Fruit fly (Drosophila melanogaster) whole organism, embryonic: ENCODE measurements around the gene CG15356.

ENCODE experiments used
- Adf1 ChIP-seq: fragments of 200-800 bp; sonication (Bioruptor generic); IDR thresholded peaks from 2 replicates; pipeline ENCODE4 v1.3.6; 2022; ENCODE audit warnings: missing biosample characterization, missing genetic modification characterization
- Antp ChIP-seq: fragments of 200-800 bp; sonication (Bioruptor generic); optimal IDR thresholded peaks from 3 replicates; lab custom pipeline; 2016; ENCODE audit warnings: missing biosample characterization, missing genetic modification characterization
- Blimp-1 ChIP-seq: fragments of 200-800 bp; sonication (Bioruptor generic); optimal IDR thresholded peaks from 3 replicates; lab custom pipeline; 2018; ENCODE audit warnings: missing biosample characterization, missing genetic modification characterization, mild to moderate bottlenecking, moderate library complexity, missing genetic modification reagents
- CG11456 ChIP-seq: fragments of 200-800 bp; sonication (Bioruptor generic); IDR thresholded peaks from 3 replicates; pipeline ENCODE4 v1.3.6; 2022; ENCODE audit warnings: missing biosample characterization, missing genetic modification characterization
- CG12299 ChIP-seq: fragments of 200-800 bp; sonication (Bioruptor generic); optimal IDR thresholded peaks from 2 replicates; lab custom pipeline; 2018; ENCODE audit warnings: missing biosample characterization, mild to moderate bottlenecking, missing genetic modification characterization
- CG12769 ChIP-seq: fragments of 200-800 bp; sonication (Bioruptor generic); optimal IDR thresholded peaks from 2 replicates; lab custom pipeline; 2019; ENCODE audit warnings: missing biosample characterization, mild to moderate bottlenecking, missing genetic modification characterization, moderate library complexity
- CG13123 ChIP-seq: fragments of 200-800 bp; sonication (Bioruptor generic); optimal IDR thresholded peaks from 2 replicates; lab custom pipeline; 2016; ENCODE audit warnings: missing biosample characterization, missing genetic modification characterization
- CG13424 ChIP-seq: fragments of 200-800 bp; sonication (Bioruptor generic); optimal IDR thresholded peaks from 2 replicates; lab custom pipeline; 2019; ENCODE audit warnings: missing biosample characterization, mild to moderate bottlenecking, missing genetic modification characterization, moderate library complexity
- CG13894 ChIP-seq: fragments of 200-800 bp; sonication (Bioruptor generic); optimal IDR thresholded peaks from 3 replicates; lab custom pipeline; 2018; ENCODE audit warnings: missing biosample characterization, mild to moderate bottlenecking, missing genetic modification characterization, moderate library complexity
- CG15696 ChIP-seq: fragments of 200-800 bp; sonication (Bioruptor generic); optimal IDR thresholded peaks from 2 replicates; lab custom pipeline; 2019; ENCODE audit warnings: missing biosample characterization, mild to moderate bottlenecking, missing genetic modification characterization, moderate library complexity
- CG1832 ChIP-seq: fragments of 200-800 bp; sonication (Bioruptor generic); optimal IDR thresholded peaks from 2 replicates; lab custom pipeline; 2017; ENCODE audit warnings: missing biosample characterization, mild to moderate bottlenecking, missing genetic modification characterization, inconsistent platforms
- CG2120 ChIP-seq: fragments of 200-800 bp; sonication (Bioruptor generic); optimal IDR thresholded peaks from 3 replicates; lab custom pipeline; 2016; ENCODE audit warnings: missing biosample characterization, missing genetic modification characterization
- CG5953 ChIP-seq: fragments of 200-800 bp; sonication (Bioruptor generic); IDR thresholded peaks from 2 replicates; pipeline ENCODE4 v1.3.6; 2022; ENCODE audit warnings: missing biosample characterization, missing genetic modification characterization
- CG6813 ChIP-seq: fragments of 200-800 bp; sonication (Bioruptor generic); optimal IDR thresholded peaks from 2 replicates; lab custom pipeline; 2017; ENCODE audit warnings: missing biosample characterization, missing genetic modification characterization, mild to moderate bottlenecking, moderate library complexity, missing genetic modification reagents
- CG7372 ChIP-seq: fragments of 200-800 bp; sonication (Bioruptor generic); IDR thresholded peaks from 2 replicates; pipeline ENCODE4 v1.3.6; 2022; ENCODE audit warnings: missing biosample characterization, missing genetic modification characterization
- CG8089 ChIP-seq: fragments of 200-800 bp; sonication (Bioruptor generic); optimal IDR thresholded peaks from 3 replicates; lab custom pipeline; 2016; ENCODE audit warnings: missing biosample characterization, missing genetic modification characterization
- CG8478 ChIP-seq: fragments of >200 bp; optimal IDR thresholded peaks from 2 replicates; lab custom pipeline; 2018
- CG9437 ChIP-seq: fragments of 200-800 bp; sonication (Bioruptor generic); optimal IDR thresholded peaks from 2 replicates; lab custom pipeline; 2018; ENCODE audit warnings: missing biosample characterization, mild to moderate bottlenecking, missing genetic modification characterization
- Dad ChIP-seq: fragments of 200-800 bp; sonication (Bioruptor generic); optimal IDR thresholded peaks from 3 replicates; lab custom pipeline; 2016; ENCODE audit warnings: missing biosample characterization, missing genetic modification characterization
- ERR ChIP-seq: fragments of 200-800 bp; sonication (Bioruptor generic); optimal IDR thresholded peaks from 2 replicates; lab custom pipeline; 2016; ENCODE audit warnings: missing biosample characterization, missing genetic modification characterization
- Fer1 ChIP-seq: fragments of 200-800 bp; sonication (Bioruptor generic); optimal IDR thresholded peaks from 2 replicates; lab custom pipeline; 2017; ENCODE audit warnings: missing biosample characterization, mild to moderate bottlenecking, missing genetic modification characterization
- Hr3 ChIP-seq: fragments of 200-800 bp; sonication (Bioruptor generic); optimal IDR thresholded peaks from 3 replicates; lab custom pipeline; 2016; ENCODE audit warnings: missing biosample characterization, missing genetic modification characterization
- Hr78 ChIP-seq, 2 experiments: fragments of 200-800 bp in 1 of 2; fragments of >200 bp in 1 of 2; sonication (Bioruptor generic) in 1 of 2; optimal IDR thresholded peaks; 2 replicates each; lab custom pipeline; 2017 to 2019; ENCODE audit warnings: missing biosample characterization in 2 of 2, missing genetic modification characterization in 2 of 2, mild to moderate bottlenecking in 1 of 2, moderate library complexity in 1 of 2
- Jarid2 ChIP-seq: fragments of 200-800 bp; sonication (Bioruptor generic); optimal IDR thresholded peaks from 3 replicates; lab custom pipeline; 2017; ENCODE audit warnings: mild to moderate bottlenecking, missing biosample characterization, missing genetic modification reagents, missing genetic modification characterization
- Meics ChIP-seq: fragments of 200-800 bp; sonication (Bioruptor generic); optimal IDR thresholded peaks from 2 replicates; lab custom pipeline; 2017; ENCODE audit warnings: missing biosample characterization, mild to moderate bottlenecking, missing genetic modification characterization
- Nf-YB ChIP-seq: fragments of 200-800 bp; sonication (Bioruptor generic); optimal IDR thresholded peaks from 3 replicates; lab custom pipeline; 2019; ENCODE audit warnings: missing biosample characterization, mild to moderate bottlenecking, missing genetic modification characterization, moderate library complexity
- Pdp1 ChIP-seq, 2 experiments: fragments of 200-800 bp; sonication (Bioruptor generic); optimal IDR thresholded peaks; 3 replicates each; lab custom pipeline; 2016; ENCODE audit warnings: missing biosample characterization in 2 of 2, missing genetic modification characterization in 2 of 2, mild to moderate bottlenecking in 1 of 2, moderate library complexity in 1 of 2
- Ravus ChIP-seq: fragments of 200-800 bp; sonication (Bioruptor generic); IDR thresholded peaks from 2 replicates; pipeline ENCODE4 v1.3.6; 2022; ENCODE audit warnings: missing biosample characterization, missing genetic modification characterization
- TFAM ChIP-seq: fragments of 200-800 bp; sonication (Bioruptor generic); optimal IDR thresholded peaks from 2 replicates; lab custom pipeline; 2017; ENCODE audit warnings: missing biosample characterization, missing genetic modification characterization, inconsistent platforms
- Xbp1 ChIP-seq: fragments of 200-800 bp; sonication (Bioruptor generic); optimal IDR thresholded peaks from 3 replicates; lab custom pipeline; 2016; ENCODE audit warnings: missing biosample characterization, mild to moderate bottlenecking, missing genetic modification characterization
- bcd ChIP-seq: fragments of 200-800 bp; sonication (Bioruptor generic); optimal IDR thresholded peaks from 2 replicates; lab custom pipeline; 2017; ENCODE audit warnings: missing biosample characterization, mild to moderate bottlenecking, missing genetic modification characterization
- chif ChIP-seq, 2 experiments: fragments of 200-800 bp; sonication (Bioruptor generic); optimal IDR thresholded peaks; 3 replicates each; lab custom pipeline; 2016; ENCODE audit warnings: missing biosample characterization in 2 of 2, missing genetic modification characterization in 2 of 2
- chinmo ChIP-seq: fragments of 200-800 bp; sonication (Bioruptor generic); IDR thresholded peaks from 4 replicates; pipeline ENCODE4 v1.3.6; 2022; ENCODE audit warnings: missing biosample characterization, missing genetic modification characterization; ENCODE audit not compliant: partially characterized antibody
- en ChIP-seq: fragments of 200-800 bp; sonication (Bioruptor generic); optimal IDR thresholded peaks from 2 replicates; lab custom pipeline; 2016; ENCODE audit warnings: missing biosample characterization, missing genetic modification characterization
- hkb ChIP-seq, 2 experiments: fragments of 200-800 bp in 1 of 2; fragments of >200 bp in 1 of 2; sonication (Bioruptor generic) in 1 of 2; IDR thresholded peaks in 1 of 2; optimal IDR thresholded peaks in 1 of 2; 2 replicates each; pipeline versions ENCODE4 v1.3.6 to Lab custom; 2017 to 2022; ENCODE audit warnings: missing biosample characterization in 1 of 2, missing genetic modification characterization in 1 of 2
- lbe ChIP-seq: fragments of 200-800 bp; sonication (Bioruptor generic); optimal IDR thresholded peaks from 2 replicates; lab custom pipeline; 2016; ENCODE audit warnings: missing biosample characterization, mild to moderate bottlenecking, missing genetic modification characterization
- nerfin-2 ChIP-seq: fragments of 200-800 bp; sonication (Bioruptor generic); IDR thresholded peaks from 2 replicates; pipeline ENCODE4 v1.3.6; 2022; ENCODE audit warnings: missing biosample characterization, missing genetic modification characterization; ENCODE audit not compliant: partially characterized antibody
- prd ChIP-seq, 3 experiments: fragments of >200 bp in 2 of 3; fragments of 200-800 bp in 1 of 3; sonication (Bioruptor generic) in 1 of 3; optimal IDR thresholded peaks in 2 of 3; IDR thresholded peaks in 1 of 3; 2 replicates in 2 of 3; 3 replicates in 1 of 3; pipeline versions ENCODE4 v1.3.6 to Lab custom; 2017 to 2022; ENCODE audit warnings: missing biosample characterization in 1 of 3, missing genetic modification characterization in 1 of 3
- pros ChIP-seq: fragments of 200-800 bp; sonication (Bioruptor generic); optimal IDR thresholded peaks from 3 replicates; lab custom pipeline; 2019; ENCODE audit warnings: missing biosample characterization, mild to moderate bottlenecking, missing genetic modification characterization, moderate library complexity
- ranshi ChIP-seq: fragments of 200-800 bp; sonication (Bioruptor generic); IDR thresholded peaks from 2 replicates; pipeline ENCODE4 v1.3.6; 2022; ENCODE audit warnings: missing biosample characterization, missing genetic modification characterization
- repo ChIP-seq: fragments of 200-800 bp; sonication (Bioruptor generic); optimal IDR thresholded peaks from 2 replicates; lab custom pipeline; 2016; ENCODE audit warnings: missing biosample characterization, missing genetic modification characterization
- sisA ChIP-seq: fragments of 200-800 bp; sonication (Bioruptor generic); IDR thresholded peaks from 2 replicates; pipeline ENCODE4 v1.3.6; 2022; ENCODE audit warnings: missing biosample characterization, missing genetic modification characterization
- tna ChIP-seq: fragments of 200-800 bp; sonication (Bioruptor generic); IDR thresholded peaks from 2 replicates; pipeline ENCODE4 v1.3.6; 2022; ENCODE audit warnings: missing biosample characterization, missing genetic modification characterization; ENCODE audit not compliant: partially characterized antibody

CG15356 gene

dm6 chr2L:1987434-1988191 is 7.1 kb upstream of the CG15356 start, which contains the start of gene Got2 (continued):
- no peak for TF ChIP-seq chif (GFP tag; optimal IDR thresholded peaks at IDR 0.05; lab: Kevin White, UChicago)
- TF ChIP-seq chinmo (GFP tag; lab: Robert Waterston, UW), result peak; percentile 90; the same call in 3 of the 4 replicates
- TF ChIP-seq Meics (GFP tag; lab: Kevin White, UChicago), result peak; percentile 52
- TF ChIP-seq Hr3 (GFP tag; lab: Kevin White, UChicago), result peak; percentile 17
- peak; percentile 61 for TF ChIP-seq CG9437
- TF ChIP-seq ERR (GFP tag; lab: Kevin White, UChicago), result peak; percentile 92
- TF ChIP-seq bcd, result no peak
- TF ChIP-seq CG12299 (tag; lab: Kevin White, UChicago), result no peak
- peak; percentile 83 for TF ChIP-seq tna
- TF ChIP-seq CG8478, result peak; percentile 78
- TF ChIP-seq CG6813, result no peak
- no peak for TF ChIP-seq TFAM (GFP tag; lab: Kevin White, UChicago)
- TF ChIP-seq Xbp1 (GFP tag; lab: Kevin White, UChicago), result peak; percentile 27
- TF ChIP-seq Jarid2 (GFP tag; lab: Kevin White, UChicago), result peak; percentile 9
- peak; percentile 52 for TF ChIP-seq CG2120 (GFP tag; lab: Kevin White, UChicago)

- peak; percentile 25 to 58 for TF ChIP-seq Pdp1 (GFP tag; optimal IDR thresholded peaks at IDR 0.05; lab: Kevin White, UChicago)
- peak; percentile 11 for TF ChIP-seq Dad (GFP tag; lab: Kevin White, UChicago)
- TF ChIP-seq CG5953 (GFP tag; lab: Robert Waterston, UW), result no peak
- TF ChIP-seq Xbp1 (GFP tag; lab: Kevin White, UChicago), result peak; percentile 57
- 0 out of 2 replicates have a peak, but pooled peaks have one; percentile 24 for TF ChIP-seq ranshi (GFP tag; lab: Robert Waterston, UW)
- no peak for TF ChIP-seq CG8089 (GFP tag; lab: Kevin White, UChicago)
- peak; percentile 76 for TF ChIP-seq ERR (GFP tag; lab: Kevin White, UChicago)
- no peak for TF ChIP-seq prd (optimal IDR thresholded peaks at IDR 0.05; lab: Kevin White, UChicago)
- TF ChIP-seq prd (GFP tag; IDR thresholded peaks at IDR 0.05; lab: Robert Waterston, UW), result peak; percentile 49; the same call in 1 of the 3 replicates
- TF ChIP-seq Nf-YB (GFP tag; lab: Kevin White, UChicago), result no peak
- TF ChIP-seq Antp (GFP tag; lab: Kevin White, UChicago), result peak; percentile 61
- TF ChIP-seq CG13894 (tag; lab: Kevin White, UChicago), result peak; percentile 4
- TF ChIP-seq CG7372 (GFP tag; lab: Robert Waterston, UW), result no peak
- no peak for TF ChIP-seq CG1832 (GFP tag; lab: Kevin White, UChicago)
- TF ChIP-seq CG12769 (tag; lab: Kevin White, UChicago), result peak; percentile 47
- no peak for TF ChIP-seq Adf1 (GFP tag; lab: Robert Waterston, UW)
- TF ChIP-seq CG13424 (tag; lab: Kevin White, UChicago), result peak; percentile 55
- TF ChIP-seq nerfin-2 (GFP tag; lab: Robert Waterston, UW), result no peak
- TF ChIP-seq Ravus (GFP tag; lab: Robert Waterston, UW), result no peak
- no peak for TF ChIP-seq hkb (optimal IDR thresholded peaks at IDR 0.05; lab: Kevin White, UChicago)
- TF ChIP-seq hkb (GFP tag; IDR thresholded peaks at IDR 0.05; lab: Robert Waterston, UW), result peak; percentile 70
- peak in 1 of 2 experiments; percentile 94 for TF ChIP-seq Hr78 (GFP tag; optimal IDR thresholded peaks at IDR 0.05; lab: Kevin White, UChicago)
- TF ChIP-seq sisA (GFP tag; lab: Robert Waterston, UW), result peak; percentile 39; the same call in 1 of the 2 replicates
- peak; percentile 16 for TF ChIP-seq Fer1 (GFP tag; lab: Kevin White, UChicago)
- peak; percentile 16 for TF ChIP-seq Blimp-1
- TF ChIP-seq lbe (GFP tag; lab: Kevin White, UChicago), result peak; percentile 62
- TF ChIP-seq pros (GFP tag; lab: Kevin White, UChicago), result no peak
- TF ChIP-seq chif (GFP tag; optimal IDR thresholded peaks at IDR 0.05; lab: Kevin White, UChicago), result peak in 1 of 2 experiments; percentile 26
- no peak for TF ChIP-seq CG15696 (tag; lab: Kevin White, UChicago)
- peak; percentile 2 for TF ChIP-seq CG13123
- peak; percentile 16 for TF ChIP-seq en
- peak; percentile 75; the same call in 2 of the 3 replicates for TF ChIP-seq CG11456 (GFP tag; lab: Robert Waterston, UW)
- peak; percentile 19 for TF ChIP-seq repo (GFP tag; lab: Kevin White, UChicago)
These were observed 6.1 kb upstream of the CG15356 start for dm6 chr2L:1986343-1987280.
